Worm (Caenorhabditis elegans) whole organism, midembryonic: Measurements from ENCODE around the gene fmo-5.

Source experiments
- T22C8.4 ChIP-seq: fragments of 200-800 bp; sonication (Bioruptor generic); IDR thresholded peaks from 2 replicates; pipeline ENCODE4 v1.3.6; 2022; ENCODE audit warnings: missing genetic modification characterization, missing compliant biosample characterization
- cog-1 ChIP-seq: sonication (generic microtip); optimal IDR thresholded peaks from 2 replicates; lab custom pipeline; 2016; ENCODE audit warnings: missing genetic modification characterization, missing compliant biosample characterization
- flt-1 ChIP-seq: fragments of 200-800 bp; sonication (Bioruptor generic); IDR thresholded peaks from 2 replicates; pipeline ENCODE4 v1.3.6; 2022; ENCODE audit warnings: missing genetic modification characterization, missing compliant biosample characterization
- klf-2 ChIP-seq: fragments of 200-800 bp; sonication (Bioruptor generic); conservative IDR thresholded peaks from 2 replicates; pipeline ENCODE4 v1.3.6; 2022; ENCODE audit warnings: missing genetic modification reagents, missing genetic modification characterization, missing compliant biosample characterization
- med-1 ChIP-seq: sonication (generic microtip); optimal IDR thresholded peaks from 2 replicates; lab custom pipeline; 2017; ENCODE audit warnings: missing genetic modification characterization, mild to moderate bottlenecking, missing compliant biosample characterization, antibody characterized with exemption, missing genetic modification reagents; ENCODE audit not compliant: insufficient read depth
- ztf-29 ChIP-seq: fragments of 200-800 bp; sonication (Bioruptor generic); IDR thresholded peaks from 2 replicates; pipeline ENCODE4 v1.3.6; 2022; ENCODE audit warnings: missing genetic modification reagents, missing genetic modification characterization, missing compliant biosample characterization

ce11 chrV:858841-859456 is 44.5 kb downstream of the fmo-5 start:
- TF ChIP-seq T22C8.4 (no peak), cog-1 (tag; lab: Kevin White, UChicago) (no peak), med-1 (GFP tag; lab: Kevin White, UChicago) (no peak), flt-1 (0 out of 2 replicates have a peak, but pooled peaks have one; percentile 49), ztf-29 (GFP tag; lab: Robert Waterston, UW) (0 out of 2 replicates have a peak, but pooled peaks have one; percentile 17), klf-2 (GFP tag; lab: Robert Waterston, UW) (no peak)
